Worm (Caenorhabditis elegans) whole organism, young adult: ENCODE data around the gene coa-7.

Experiments
- F33H1.4 ChIP-seq: fragments of 200-800 bp; sonication (Bioruptor generic); IDR thresholded peaks from 2 replicates; pipeline ENCODE4 v1.3.6; 2022; ENCODE audit warnings: missing genetic modification reagents, missing genetic modification characterization, missing compliant biosample characterization
- F49E8.2 ChIP-seq: sonication (generic microtip); optimal IDR thresholded peaks from 3 replicates; lab custom pipeline; 2017; ENCODE audit warnings: missing genetic modification characterization, mild to moderate bottlenecking, missing compliant biosample characterization, antibody characterized with exemption, moderate library complexity; ENCODE audit not compliant: insufficient read depth
- Y53G8AR.9 ChIP-seq: fragments of 200-800 bp; sonication (Bioruptor generic); conservative IDR thresholded peaks from 2 replicates; pipeline ENCODE4 v1.3.6; 2022; ENCODE audit warnings: missing genetic modification reagents, missing genetic modification characterization, missing compliant biosample characterization
- aptf-2 ChIP-seq: fragments of 200-800 bp; sonication (Bioruptor generic); conservative IDR thresholded peaks from 2 replicates; pipeline ENCODE4 v1.3.6; 2022; ENCODE audit warnings: missing genetic modification reagents, missing genetic modification characterization, missing compliant biosample characterization
- cebp-2 ChIP-seq: fragments of 200-800 bp; sonication (Bioruptor generic); IDR thresholded peaks from 2 replicates; pipeline ENCODE4 v1.3.6; 2022; ENCODE audit warnings: missing genetic modification characterization, missing compliant biosample characterization
- efl-1 ChIP-seq: fragments of 150-350 bp; optimal IDR thresholded peaks from 2 replicates; lab custom pipeline; 2014; ENCODE audit warnings: missing biosample characterization, missing genetic modification reagents, missing genetic modification characterization
- lin-40 ChIP-seq: sonication (generic microtip); optimal IDR thresholded peaks from 2 replicates; lab custom pipeline; 2016; ENCODE audit warnings: missing genetic modification characterization, mild to moderate bottlenecking, missing compliant biosample characterization, missing genotype, missing genetic modification reagents
- lir-1 ChIP-seq: fragments of 200-800 bp; sonication (Bioruptor generic); conservative IDR thresholded peaks from 2 replicates; pipeline ENCODE4 v1.3.6; 2022; ENCODE audit warnings: missing genetic modification reagents, missing genetic modification characterization, missing compliant biosample characterization
- nhr-120 ChIP-seq: fragments of 200-800 bp; sonication (Bioruptor generic); IDR thresholded peaks from 2 replicates; pipeline ENCODE4 v1.3.6; 2022; ENCODE audit warnings: missing genetic modification characterization, missing compliant biosample characterization
- nhr-27 ChIP-seq: fragments of 200-800 bp; sonication (Bioruptor generic); optimal IDR thresholded peaks from 2 replicates; lab custom pipeline; 2018; ENCODE audit warnings: mild to moderate bottlenecking, missing genetic modification characterization, moderate library complexity, missing compliant biosample characterization
- pha-4 ChIP-seq: fragments of 150-350 bp; sonication (generic microtip); optimal IDR thresholded peaks from 2 replicates; lab custom pipeline; 2014; ENCODE audit warnings: missing biosample characterization, missing genetic modification reagents, missing genetic modification characterization
- repo-1 ChIP-seq: sonication (generic microtip); optimal IDR thresholded peaks from 2 replicates; lab custom pipeline; 2017; ENCODE audit warnings: mild to moderate bottlenecking, missing genetic modification characterization, missing compliant biosample characterization
- snpc-4 ChIP-seq, 5 experiments: fragments of 150-350 bp in 1 of 5; sonication (generic microtip) in 4 of 5; optimal IDR thresholded peaks; 2 replicates each; lab custom pipeline; 2014 to 2018; ENCODE audit warnings: missing genetic modification characterization in 5 of 5, missing biosample characterization in 3 of 5, antibody characterized with exemption in 2 of 5, mild to moderate bottlenecking in 2 of 5, missing compliant biosample characterization in 2 of 5, missing genotype in 2 of 5, moderate library complexity in 2 of 5, missing genetic modification reagents in 1 of 5

ce11 chrII:11621576-11621975, 29.4 kb downstream of the coa-7 start:
- TF ChIP-seq snpc-4 (GFP tag; optimal IDR thresholded peaks at IDR 0.05; lab: Kevin White, UChicago) (no peak), snpc-4 (tag; optimal IDR thresholded peaks at IDR 0.05; lab: Kevin White, UChicago) (no peak), F33H1.4 (GFP tag; lab: Robert Waterston, UW) (no peak), F49E8.2 (tag; lab: Kevin White, UChicago) (no peak), lin-40 (tag; lab: Kevin White, UChicago) (no peak), cebp-2 (GFP tag; lab: Robert Waterston, UW) (no peak), lir-1 (GFP tag; lab: Robert Waterston, UW) (no peak), repo-1 (tag; lab: Kevin White, UChicago) (no peak), aptf-2 (GFP tag; lab: Robert Waterston, UW) (no peak), efl-1 (GFP tag; lab: Kevin White, UChicago) (no peak), nhr-27 (tag; lab: Kevin White, UChicago) (no peak), nhr-120 (GFP tag; lab: Robert Waterston, UW) (no peak), pha-4 (tag; lab: Kevin White, UChicago) (no peak), Y53G8AR.9 (no peak)
